Worm (Caenorhabditis elegans) whole organism, mixed stage, embryonic: ENCODE data around the gene Y66D12A.10.

Experiments used
- cnd-1 ChIP-seq: fragments of 200-800 bp; sonication (Bioruptor generic); optimal IDR thresholded peaks from 2 replicates; lab custom pipeline; 2018; ENCODE audit warnings: mild to moderate bottlenecking, missing genetic modification characterization, missing compliant biosample characterization
- nhr-237 ChIP-seq: fragments of 150-350 bp; optimal IDR thresholded peaks from 2 replicates; lab custom pipeline; 2014; ENCODE audit warnings: missing biosample characterization, missing genetic modification characterization
- nhr-76 ChIP-seq: sonication (generic microtip); optimal IDR thresholded peaks from 2 replicates; lab custom pipeline; 2017; ENCODE audit warnings: missing biosample characterization, missing genetic modification characterization
- pha-4 ChIP-seq: fragments of 150-350 bp; optimal IDR thresholded peaks from 2 replicates; lab custom pipeline; 2018; ENCODE audit warnings: missing biosample characterization, missing genetic modification reagents, missing genetic modification characterization
- unc-39 ChIP-seq: fragments of 150-350 bp; optimal IDR thresholded peaks from 2 replicates; lab custom pipeline; 2014; ENCODE audit warnings: missing biosample characterization, missing genetic modification characterization
- unc-62 ChIP-seq: fragments of 150-350 bp; optimal IDR thresholded peaks from 2 replicates; lab custom pipeline; 2014; ENCODE audit warnings: missing biosample characterization, missing genetic modification reagents, missing genetic modification characterization
- ztf-11 ChIP-seq: fragments of 150-350 bp; optimal IDR thresholded peaks from 2 replicates; lab custom pipeline; 2014; ENCODE audit warnings: missing biosample characterization, missing genetic modification characterization

- TF ChIP-seq unc-39 (no peak), nhr-237 (tag; lab: Kevin White, UChicago) (no peak), nhr-76 (tag; lab: Kevin White, UChicago) (no peak), ztf-11 (tag; lab: Kevin White, UChicago) (no peak), pha-4 (no peak), unc-62 (GFP tag; lab: Kevin White, UChicago) (no peak), cnd-1 (tag; lab: Kevin White, UChicago) (no peak)
Observed at ce11 chrIII:11607870-11608269, 42.2 kb downstream of the Y66D12A.10 start, which contains the start of gene Y66D12A.1.
